Worm (Caenorhabditis elegans) whole organism, early embryonic: Measurements from ENCODE around the gene mtp-18.

Experiments
- ama-1 ChIP-seq: fragments of 150-350 bp; optimal IDR thresholded peaks from 2 replicates; lab custom pipeline; 2014
- ceh-13 ChIP-seq: fragments of 200-800 bp; sonication (Bioruptor generic); optimal IDR thresholded peaks from 2 replicates; lab custom pipeline; 2018; ENCODE audit warnings: mild to moderate bottlenecking, missing genetic modification characterization, missing compliant biosample characterization
- ceh-36 ChIP-seq: sonication (generic microtip); optimal IDR thresholded peaks from 2 replicates; lab custom pipeline; 2016; ENCODE audit warnings: missing genetic modification characterization, inconsistent platforms, missing compliant biosample characterization
- flt-1 ChIP-seq: fragments of 200-800 bp; sonication (Bioruptor generic); IDR thresholded peaks from 2 replicates; pipeline ENCODE4 v1.3.6; 2022; ENCODE audit warnings: missing genetic modification characterization, missing compliant biosample characterization
- hnd-1 ChIP-seq: sonication (generic microtip); optimal IDR thresholded peaks from 2 replicates; lab custom pipeline; 2016; ENCODE audit warnings: missing genetic modification characterization, missing compliant biosample characterization
- tbx-11 ChIP-seq: fragments of 200-800 bp; sonication (Bioruptor generic); IDR thresholded peaks from 2 replicates; pipeline ENCODE4 v1.3.6; 2022; ENCODE audit warnings: missing genetic modification characterization, missing compliant biosample characterization
- tra-4 ChIP-seq: sonication (generic microtip); optimal IDR thresholded peaks from 2 replicates; lab custom pipeline; 2017; ENCODE audit warnings: missing genetic modification characterization, missing compliant biosample characterization

DNA sequence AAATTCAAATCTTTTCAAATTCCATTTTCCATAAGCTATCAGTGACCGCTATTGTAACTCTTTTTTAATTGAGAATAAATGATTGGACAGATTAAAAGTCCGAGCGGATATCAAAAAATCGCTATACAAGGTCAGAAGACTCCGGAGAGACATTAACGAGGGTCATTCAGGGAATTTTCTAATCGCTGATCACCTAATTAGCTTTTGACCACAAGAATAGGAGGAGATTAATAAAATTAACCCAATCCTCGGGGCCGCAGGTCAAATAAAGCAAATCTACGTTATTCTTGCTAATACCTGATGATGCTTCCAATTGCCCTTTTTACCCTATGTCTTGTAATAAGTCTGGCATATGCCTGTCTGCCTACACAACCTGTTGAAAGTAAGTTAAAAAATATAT, 32.5 kb downstream of the mtp-18 start, which contains the start of gene T25B2.1:
- no peak for TF ChIP-seq tbx-11 (GFP tag; lab: Robert Waterston, UW)
- no peak for TF ChIP-seq flt-1 (GFP tag; lab: Robert Waterston, UW)
- TF ChIP-seq hnd-1 = no peak
- no peak for TF ChIP-seq ama-1
- TF ChIP-seq ceh-36 = no peak
- no peak for TF ChIP-seq tra-4 (tag; lab: Kevin White, UChicago)
- no peak for TF ChIP-seq ceh-13 (GFP tag; lab: Kevin White, UChicago)
